Fruit fly (Drosophila melanogaster): Measurements from ENCODE around the gene CG42709.

The CG42709 gene

DNA sequence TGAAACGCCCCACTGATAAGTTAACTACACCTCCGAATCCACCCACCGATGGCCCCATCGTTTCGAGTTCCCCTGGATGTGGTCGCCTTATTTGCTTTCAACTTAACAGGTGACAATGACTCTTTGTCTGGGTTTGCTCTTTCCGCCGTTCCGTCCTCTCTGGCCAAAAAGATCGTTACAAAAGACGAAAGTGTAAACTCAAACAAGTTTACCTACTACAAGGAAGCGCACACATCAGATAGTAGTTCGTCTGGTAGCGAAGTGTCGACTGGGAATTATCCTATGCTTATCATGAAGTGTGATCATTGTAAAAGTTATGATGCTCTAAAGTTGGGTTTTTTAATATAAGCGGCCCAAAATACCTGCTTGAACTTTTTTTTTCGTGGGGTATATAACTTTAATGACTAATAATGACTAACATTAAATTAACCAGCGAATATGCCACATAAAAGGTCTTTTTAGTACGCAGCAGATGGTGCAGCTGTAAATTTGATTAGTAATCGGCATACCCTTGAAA is 8.9 kb downstream of the CG42709 start (continued):
- TF ChIP-seq fu2 (GFP tag; optimal IDR thresholded peaks at IDR 0.05): peak; percentile 0
- TF ChIP-seq D19B (GFP tag; optimal IDR thresholded peaks at IDR 0.05): peak; percentile 87
- peak; percentile 12 to 21 for TF ChIP-seq bsh (GFP tag; optimal IDR thresholded peaks at IDR 0.05)
- no peak for TF ChIP-seq CG6813 (GFP tag; optimal IDR thresholded peaks at IDR 0.05)
- peak; percentile 20; the same call in 1 of the 2 replicates for TF ChIP-seq chm (GFP tag; IDR thresholded peaks at IDR 0.05)
- peak; percentile 16 for TF ChIP-seq dmrt99B (tag; optimal IDR thresholded peaks at IDR 0.05)
- no peak for TF ChIP-seq fd102C (GFP tag; optimal IDR thresholded peaks at IDR 0.05)
- no peak for TF ChIP-seq Nf-YA (GFP tag; IDR thresholded peaks at IDR 0.05)
- no peak; the same call in 1 of the 2 replicates for TF ChIP-seq inv (GFP tag; IDR thresholded peaks at IDR 0.05; ENCODE audit: partially characterized antibody)
- no peak for TF ChIP-seq CG2129 (GFP tag; IDR thresholded peaks at IDR 0.05; ENCODE audit: partially characterized antibody)
- peak; percentile 6 for TF ChIP-seq CG12071 (GFP tag; optimal IDR thresholded peaks at IDR 0.05)
- TF ChIP-seq CG8281 (tag; optimal IDR thresholded peaks at IDR 0.05): no peak
- peak; percentile 16 for TF ChIP-seq nmo (GFP tag; optimal IDR thresholded peaks at IDR 0.05)
- no peak for TF ChIP-seq tio (GFP tag; optimal IDR thresholded peaks at IDR 0.05)
- no peak for TF ChIP-seq br (optimal IDR thresholded peaks at IDR 0.05)
- peak; percentile 5 for TF ChIP-seq org-1 (GFP tag; optimal IDR thresholded peaks at IDR 0.05)
- no peak for TF ChIP-seq CG15479 (GFP tag; optimal IDR thresholded peaks at IDR 0.05)
- TF ChIP-seq Dll (GFP tag; IDR thresholded peaks at IDR 0.05; ENCODE audit: partially characterized antibody): no peak
- no peak for TF ChIP-seq CG12236 (GFP tag; optimal IDR thresholded peaks at IDR 0.05)
- no peak for TF ChIP-seq yki (optimal IDR thresholded peaks at IDR 0.05)
- no peak for TF ChIP-seq CG9609 (GFP tag; optimal IDR thresholded peaks at IDR 0.05)
- TF ChIP-seq CG34376 (GFP tag; optimal IDR thresholded peaks at IDR 0.05): no peak
- peak; percentile 41 for TF ChIP-seq gem (tag; optimal IDR thresholded peaks at IDR 0.05)
- peak; percentile 43; the same call in 1 of the 2 replicates for TF ChIP-seq Xrp1 (GFP tag; IDR thresholded peaks at IDR 0.05)
- no peak for TF ChIP-seq maf-S (GFP tag; optimal IDR thresholded peaks at IDR 0.05)
- no peak for TF ChIP-seq CG6175 (GFP tag; IDR thresholded peaks at IDR 0.05)
- TF ChIP-seq CG14441 (GFP tag; IDR thresholded peaks at IDR 0.05): 0 out of 2 replicates have a peak, but pooled peaks have one; percentile 6
- peak; percentile 48 for TF ChIP-seq Sox102F (GFP tag; optimal IDR thresholded peaks at IDR 0.05)
- TF ChIP-seq ssp (GFP tag; IDR thresholded peaks at IDR 0.05): no peak
- peak in 1 of 3 experiments; percentile 16 for TF ChIP-seq lola (GFP tag; optimal IDR thresholded peaks at IDR 0.05)
- peak; percentile 33 for TF ChIP-seq BtbVII (GFP tag; optimal IDR thresholded peaks at IDR 0.05)
- no peak for TF ChIP-seq peb (GFP tag; IDR thresholded peaks at IDR 0.05)
- TF ChIP-seq Rfx (GFP tag; IDR thresholded peaks at IDR 0.05): no peak
- TF ChIP-seq CG34422 (GFP tag; IDR thresholded peaks at IDR 0.05): no peak
- no peak for TF ChIP-seq Ets97D (GFP tag; optimal IDR thresholded peaks at IDR 0.05)
- peak; percentile 51 for TF ChIP-seq CG18599 (GFP tag; optimal IDR thresholded peaks at IDR 0.05)
- TF ChIP-seq dpn (GFP tag; optimal IDR thresholded peaks at IDR 0.05): peak in 1 of 2 experiments; percentile 3
- no peak for TF ChIP-seq CG16779 (GFP tag; IDR thresholded peaks at IDR 0.05)
- TF ChIP-seq CG6654 (GFP tag; optimal IDR thresholded peaks at IDR 0.05): no peak
- no peak for TF ChIP-seq CG8290 (GFP tag; optimal IDR thresholded peaks at IDR 0.05)
- TF ChIP-seq CG8290 (tag; optimal IDR thresholded peaks at IDR 0.05): peak in 1 of 2 experiments; percentile 16
- no peak for TF ChIP-seq Lim3 (GFP tag; IDR thresholded peaks at IDR 0.05)
- TF ChIP-seq CG17186 (GFP tag; optimal IDR thresholded peaks at IDR 0.05): no peak
- no peak for TF ChIP-seq exex (tag; optimal IDR thresholded peaks at IDR 0.05)
- peak; percentile 16 for TF ChIP-seq HLH54F (GFP tag; optimal IDR thresholded peaks at IDR 0.05)
- TF ChIP-seq CG1603 (tag; optimal IDR thresholded peaks at IDR 0.05): peak; percentile 5
- peak in 1 of 2 experiments; percentile 16 for TF ChIP-seq Hr78 (GFP tag; optimal IDR thresholded peaks at IDR 0.05)
- TF ChIP-seq lab (GFP tag; optimal IDR thresholded peaks at IDR 0.05): peak; percentile 33
- TF ChIP-seq kni (GFP tag; optimal IDR thresholded peaks at IDR 0.05): peak; percentile 28
- TF ChIP-seq MESR4 (GFP tag; optimal IDR thresholded peaks at IDR 0.05): no peak
